Fruit fly (Drosophila melanogaster): ENCODE results near the gene COX5BL.
A peak's percentile ranks its signal among the peaks of the same experiment; 100 is the strongest.

The COX5BL gene

DNA sequence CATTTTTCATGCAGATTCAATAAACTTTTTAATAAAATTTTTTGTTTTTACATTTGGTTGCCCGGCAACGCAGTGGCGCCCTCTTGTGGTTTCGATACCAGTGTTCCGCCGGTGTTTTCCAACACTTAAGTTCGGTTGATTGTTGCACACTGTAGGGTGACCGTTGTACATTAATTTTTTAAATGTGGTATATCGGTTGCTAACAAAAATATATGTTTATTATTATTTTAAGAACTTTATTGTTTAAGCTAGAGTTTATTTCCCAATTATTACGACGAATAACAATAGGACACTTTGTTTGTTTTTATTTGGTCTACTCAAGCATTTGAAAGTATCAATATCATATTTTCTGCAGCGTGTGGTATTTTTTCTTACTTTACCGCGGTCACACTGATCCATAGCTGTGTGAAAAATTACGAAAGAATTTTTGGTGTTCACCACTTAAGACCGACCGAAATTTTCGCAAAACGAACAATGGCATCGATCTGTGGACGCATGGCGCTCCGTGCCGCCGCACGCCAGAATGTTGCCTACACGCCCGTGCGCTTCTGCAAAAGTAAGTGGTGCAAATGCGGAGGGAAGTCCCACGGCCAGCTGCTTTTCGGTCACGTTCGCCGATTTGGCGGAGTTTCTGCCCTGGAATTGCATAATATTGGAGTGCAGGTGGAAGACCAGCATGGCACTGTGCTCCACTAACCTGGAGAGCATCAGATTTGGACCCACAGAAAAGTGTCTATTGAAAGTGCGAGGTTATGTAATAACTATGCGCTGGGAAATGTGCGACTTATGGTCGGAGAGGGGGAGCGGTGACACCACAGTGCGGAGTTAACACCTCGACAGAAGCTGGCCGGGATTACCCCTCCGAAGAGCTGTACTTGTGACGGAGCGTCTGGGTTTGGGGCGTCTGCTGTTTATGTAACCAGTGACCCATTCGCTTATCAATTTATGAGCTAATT lies 1.5 kb upstream of the COX5BL start, which contains the start of the genes IFT52 and COX5B (continued):
- TF ChIP-seq CG33213 (GFP tag; optimal IDR thresholded peaks at IDR 0.05), result peak; percentile 86
- 0 out of 3 replicates have a peak, but pooled peaks have one; percentile 46 for TF ChIP-seq C15 (GFP tag; IDR thresholded peaks at IDR 0.05)
- peak; percentile 7; the same call in 1 of the 2 replicates for TF ChIP-seq Oaz (GFP tag; IDR thresholded peaks at IDR 0.05)
- no peak for TF ChIP-seq Trl (optimal IDR thresholded peaks at IDR 0.05)
- TF ChIP-seq Trl (GFP tag; optimal IDR thresholded peaks at IDR 0.05), result peak; percentile 70
- peak; percentile 21 for TF ChIP-seq gem (tag; optimal IDR thresholded peaks at IDR 0.05)
- peak; percentile 59 for TF ChIP-seq CG5245 (GFP tag; optimal IDR thresholded peaks at IDR 0.05)
- peak; percentile 2 for TF ChIP-seq Dek (tag; optimal IDR thresholded peaks at IDR 0.05)
- TF ChIP-seq wdn (GFP tag; IDR thresholded peaks at IDR 0.05), result peak; percentile 12; the same call in 1 of the 2 replicates
- peak; percentile 66 for TF ChIP-seq CG9215 (GFP tag; IDR thresholded peaks at IDR 0.05)
- peak; percentile 77 for TF ChIP-seq CG4854 (GFP tag; optimal IDR thresholded peaks at IDR 0.05)
- no peak for TF ChIP-seq GATAe (GFP tag; conservative IDR thresholded peaks at IDR 0.05)
- TF ChIP-seq CG9932 (GFP tag; IDR thresholded peaks at IDR 0.05), result peak; percentile 85
- peak; percentile 31; the same call in 1 of the 2 replicates for TF ChIP-seq CG16779 (GFP tag; IDR thresholded peaks at IDR 0.05)
- peak; percentile 18 for TF ChIP-seq CG3163 (GFP tag; optimal IDR thresholded peaks at IDR 0.05)
- TF ChIP-seq D19B (GFP tag; optimal IDR thresholded peaks at IDR 0.05), result peak; percentile 29
- TF ChIP-seq CG10565 (GFP tag; optimal IDR thresholded peaks at IDR 0.05), result peak; percentile 10
- TF ChIP-seq H2.0 (GFP tag; IDR thresholded peaks at IDR 0.05), result peak; percentile 59; the same call in 1 of the 2 replicates
- no peak for TF ChIP-seq CHES-1-like (GFP tag; optimal IDR thresholded peaks at IDR 0.05)
- TF ChIP-seq klu (GFP tag; IDR thresholded peaks at IDR 0.05), result peak; percentile 37; the same call in 1 of the 2 replicates
- TF ChIP-seq az2 (GFP tag; optimal IDR thresholded peaks at IDR 0.05), result peak; percentile 48
- TF ChIP-seq CG34224 (GFP tag; IDR thresholded peaks at IDR 0.05; ENCODE audit: partially characterized antibody), result no peak
- peak; percentile 42 for TF ChIP-seq CG17186 (GFP tag; optimal IDR thresholded peaks at IDR 0.05)
- peak; percentile 74 for TF ChIP-seq CG18476 (GFP tag; optimal IDR thresholded peaks at IDR 0.05)
- TF ChIP-seq Hsf (GFP tag; optimal IDR thresholded peaks at IDR 0.05), result peak; percentile 82
- TF ChIP-seq CG6175 (GFP tag; IDR thresholded peaks at IDR 0.05), result peak; percentile 42; the same call in 1 of the 3 replicates
- TF ChIP-seq eyg (GFP tag; optimal IDR thresholded peaks at IDR 0.05), result peak; percentile 41
- peak; percentile 87 for TF ChIP-seq Xbp1 (GFP tag; optimal IDR thresholded peaks at IDR 0.05)
- TF ChIP-seq CG7928 (GFP tag; optimal IDR thresholded peaks at IDR 0.05), result no peak
- peak; percentile 68 for TF ChIP-seq trh (GFP tag; optimal IDR thresholded peaks at IDR 0.05)
- TF ChIP-seq CG3407 (GFP tag; optimal IDR thresholded peaks at IDR 0.05), result no peak
- peak; percentile 53 for TF ChIP-seq ash1 (GFP tag; optimal IDR thresholded peaks at IDR 0.05)
- TF ChIP-seq CG4282 (GFP tag; optimal IDR thresholded peaks at IDR 0.05), result no peak
- peak; percentile 59 for TF ChIP-seq emc (GFP tag; optimal IDR thresholded peaks at IDR 0.05)
- no peak for TF ChIP-seq chn (GFP tag; optimal IDR thresholded peaks at IDR 0.05)
- TF ChIP-seq unpg (GFP tag; optimal IDR thresholded peaks at IDR 0.05), result peak; percentile 38
- TF ChIP-seq sens (GFP tag), result peak; percentile 91
- TF ChIP-seq oc (tag; optimal IDR thresholded peaks at IDR 0.05), result no peak
- TF ChIP-seq ranshi (GFP tag; IDR thresholded peaks at IDR 0.05), result peak; percentile 93
- TF ChIP-seq bigmax (GFP tag; optimal IDR thresholded peaks at IDR 0.05), result peak; percentile 85
- peak; percentile 71 for TF ChIP-seq CG12155 (GFP tag; optimal IDR thresholded peaks at IDR 0.05)
- peak; percentile 68 for TF ChIP-seq CG17359 (tag; optimal IDR thresholded peaks at IDR 0.05)
- peak; percentile 25 for TF ChIP-seq Sox100B (GFP tag; optimal IDR thresholded peaks at IDR 0.05)
- TF ChIP-seq p53 (GFP tag; optimal IDR thresholded peaks at IDR 0.05), result peak; percentile 52
- peak; percentile 30 for TF ChIP-seq BtbVII (GFP tag; optimal IDR thresholded peaks at IDR 0.05)
- peak; percentile 81 for TF ChIP-seq NFAT (GFP tag; IDR thresholded peaks at IDR 0.05)
- TF ChIP-seq CG13624 (GFP tag; optimal IDR thresholded peaks at IDR 0.05), result peak; percentile 76
- peak; percentile 7 for TF ChIP-seq exex (tag; optimal IDR thresholded peaks at IDR 0.05)
- TF ChIP-seq seq (GFP tag; IDR thresholded peaks at IDR 0.05), result no peak
